Worm (Caenorhabditis elegans) whole organism, L3 larva: Measurements from ENCODE around the gene irld-24.

Experiments
- egl-27 ChIP-seq: sonication (generic microtip); optimal IDR thresholded peaks from 4 replicates; lab custom pipeline; 2017; ENCODE audit warnings: missing biosample characterization, missing genetic modification reagents, missing genetic modification characterization
- fos-1 ChIP-seq: fragments of 150-350 bp; optimal IDR thresholded peaks from 2 replicates; lab custom pipeline; 2014; ENCODE audit warnings: missing biosample characterization, missing genetic modification characterization
- lin-39 ChIP-seq: fragments of 150-350 bp; optimal IDR thresholded peaks from 2 replicates; lab custom pipeline; 2018; ENCODE audit warnings: missing biosample characterization, missing genetic modification reagents, missing genetic modification characterization
- nhr-11 ChIP-seq: fragments of 150-350 bp; optimal IDR thresholded peaks from 2 replicates; lab custom pipeline; 2014; ENCODE audit warnings: missing biosample characterization, missing genetic modification characterization
- nhr-12 ChIP-seq: fragments of 150-350 bp; optimal IDR thresholded peaks from 2 replicates; lab custom pipeline; 2014; ENCODE audit warnings: missing biosample characterization, missing genetic modification characterization
- nhr-237 ChIP-seq: fragments of 150-350 bp; optimal IDR thresholded peaks from 2 replicates; lab custom pipeline; 2014; ENCODE audit warnings: missing biosample characterization, missing genetic modification characterization
- nhr-76 ChIP-seq: fragments of 150-350 bp; sonication (generic microtip); optimal IDR thresholded peaks from 5 replicates; lab custom pipeline; 2014; ENCODE audit warnings: missing biosample characterization, missing genetic modification characterization
- nhr-77 ChIP-seq: fragments of 150-350 bp; optimal IDR thresholded peaks from 2 replicates; lab custom pipeline; 2014; ENCODE audit warnings: missing biosample characterization, missing genetic modification characterization
- pqm-1 ChIP-seq: fragments of 150-350 bp; optimal IDR thresholded peaks from 2 replicates; lab custom pipeline; 2017; ENCODE audit warnings: missing biosample characterization, missing genetic modification characterization, inconsistent platforms
- unc-39 ChIP-seq: sonication (generic microtip); optimal IDR thresholded peaks from 4 replicates; lab custom pipeline; 2017; ENCODE audit warnings: missing biosample characterization, missing genetic modification characterization
- zag-1 ChIP-seq: fragments of 150-350 bp; optimal IDR thresholded peaks from 2 replicates; lab custom pipeline; 2014; ENCODE audit warnings: missing biosample characterization, missing genetic modification characterization
- ztf-11 ChIP-seq: fragments of 150-350 bp; optimal IDR thresholded peaks from 2 replicates; lab custom pipeline; 2014; ENCODE audit warnings: missing biosample characterization, missing genetic modification characterization

ce11 chrX:14024400-14024953 is 38.1 kb downstream of the irld-24 start:
- TF ChIP-seq nhr-77 (tag; lab: Kevin White, UChicago) (no peak), lin-39 (tag; lab: Kevin White, UChicago) (peak; percentile 53), ztf-11 (no peak), zag-1 (tag; lab: Kevin White, UChicago) (no peak), egl-27 (no peak), nhr-76 (no peak), unc-39 (no peak), nhr-237 (no peak), nhr-12 (tag; lab: Kevin White, UChicago) (no peak), fos-1 (tag; lab: Kevin White, UChicago) (no peak), nhr-11 (tag; lab: Kevin White, UChicago) (no peak), pqm-1 (tag; lab: Kevin White, UChicago) (no peak)
